Fruit fly (Drosophila melanogaster) whole organism, adult: Measurements from ENCODE around the gene Zpr1.

Experiments used
- CG11617 ChIP-seq: fragments of 200-800 bp; sonication (Bioruptor generic); optimal IDR thresholded peaks from 2 replicates; lab custom pipeline; 2017; ENCODE audit warnings: mild to moderate bottlenecking, missing biosample characterization, missing genetic modification reagents, missing genetic modification characterization
- CG12768 ChIP-seq: fragments of 200-800 bp; sonication (Bioruptor generic); optimal IDR thresholded peaks from 2 replicates; lab custom pipeline; 2017; ENCODE audit warnings: missing biosample characterization, missing genetic modification characterization, mild to moderate bottlenecking, moderate library complexity, missing genetic modification reagents
- CG14711 ChIP-seq: fragments of 200-800 bp; sonication (Bioruptor generic); optimal IDR thresholded peaks from 2 replicates; lab custom pipeline; 2018; ENCODE audit warnings: missing biosample characterization, mild to moderate bottlenecking, missing genetic modification characterization, moderate library complexity
- CG1620 ChIP-seq: fragments of 200-800 bp; sonication (Bioruptor generic); optimal IDR thresholded peaks from 2 replicates; lab custom pipeline; 2016; ENCODE audit warnings: missing biosample characterization, missing genetic modification characterization
- CG33017 ChIP-seq: fragments of 200-800 bp; sonication (Bioruptor generic); optimal IDR thresholded peaks from 2 replicates; lab custom pipeline; 2018; ENCODE audit warnings: missing biosample characterization, mild to moderate bottlenecking, missing genetic modification characterization, moderate library complexity
- CG5204 ChIP-seq: fragments of 200-800 bp; sonication (Bioruptor generic); optimal IDR thresholded peaks from 2 replicates; lab custom pipeline; 2016; ENCODE audit warnings: missing biosample characterization, missing genetic modification characterization
- CG7045 ChIP-seq: fragments of 200-800 bp; sonication (Bioruptor generic); optimal IDR thresholded peaks from 2 replicates; lab custom pipeline; 2017; ENCODE audit warnings: missing biosample characterization, mild to moderate bottlenecking, missing genetic modification characterization
- CG7101 ChIP-seq: fragments of 200-800 bp; sonication (Bioruptor generic); optimal IDR thresholded peaks from 2 replicates; lab custom pipeline; 2018; ENCODE audit warnings: missing biosample characterization, mild to moderate bottlenecking, missing genetic modification characterization, moderate library complexity
- Clk ChIP-seq: fragments of 200-800 bp; sonication (Bioruptor generic); optimal IDR thresholded peaks from 2 replicates; lab custom pipeline; 2017; ENCODE audit warnings: missing biosample characterization, missing genetic modification characterization
- Crg-1 ChIP-seq: fragments of 200-800 bp; sonication (Bioruptor generic); optimal IDR thresholded peaks from 2 replicates; lab custom pipeline; 2016; ENCODE audit warnings: missing biosample characterization, missing genetic modification characterization
- Hr96 ChIP-seq: fragments of 200-800 bp; sonication (Bioruptor generic); optimal IDR thresholded peaks from 2 replicates; lab custom pipeline; 2016; ENCODE audit warnings: missing biosample characterization, missing genetic modification characterization
- Mnt ChIP-seq: fragments of 200-800 bp; sonication (Bioruptor generic); optimal IDR thresholded peaks from 2 replicates; lab custom pipeline; 2016; ENCODE audit warnings: missing biosample characterization, mild to moderate bottlenecking, missing genetic modification characterization
- bab1 ChIP-seq: fragments of 200-800 bp; sonication (Bioruptor generic); optimal IDR thresholded peaks from 3 replicates; lab custom pipeline; 2019; ENCODE audit warnings: missing biosample characterization, mild to moderate bottlenecking, missing genetic modification characterization, moderate library complexity
- cic ChIP-seq: fragments of 200-800 bp; sonication (Bioruptor generic); optimal IDR thresholded peaks from 2 replicates; lab custom pipeline; 2017; ENCODE audit warnings: missing biosample characterization, mild to moderate bottlenecking, missing genetic modification characterization, moderate library complexity
- cnc ChIP-seq, 2 experiments: fragments of >200 bp; optimal IDR thresholded peaks; 2 replicates each; lab custom pipeline; 2017
- kay ChIP-seq: fragments of 200-800 bp; sonication (Bioruptor generic); peaks from one replicate; lab custom pipeline; 2016; ENCODE audit warnings: missing biosample characterization, missing genetic modification characterization, borderline replicate concordance
- ovo ChIP-seq: fragments of 200-800 bp; sonication (Bioruptor generic); optimal IDR thresholded peaks from 2 replicates; lab custom pipeline; 2016; ENCODE audit warnings: missing biosample characterization, missing genetic modification characterization
- pad ChIP-seq: fragments of 200-800 bp; sonication (Bioruptor generic); optimal IDR thresholded peaks from 3 replicates; lab custom pipeline; 2017; ENCODE audit warnings: missing biosample characterization, missing genetic modification characterization, mild to moderate bottlenecking, moderate library complexity, missing genetic modification reagents
- tj ChIP-seq: fragments of 200-800 bp; sonication (Bioruptor generic); optimal IDR thresholded peaks from 3 replicates; lab custom pipeline; 2017; ENCODE audit warnings: missing biosample characterization, mild to moderate bottlenecking, missing genetic modification characterization, moderate library complexity
- toe ChIP-seq: fragments of 200-800 bp; sonication (Bioruptor generic); optimal IDR thresholded peaks from 2 replicates; lab custom pipeline; 2016; ENCODE audit warnings: missing biosample characterization, missing genetic modification characterization

Gene Zpr1

DNA sequence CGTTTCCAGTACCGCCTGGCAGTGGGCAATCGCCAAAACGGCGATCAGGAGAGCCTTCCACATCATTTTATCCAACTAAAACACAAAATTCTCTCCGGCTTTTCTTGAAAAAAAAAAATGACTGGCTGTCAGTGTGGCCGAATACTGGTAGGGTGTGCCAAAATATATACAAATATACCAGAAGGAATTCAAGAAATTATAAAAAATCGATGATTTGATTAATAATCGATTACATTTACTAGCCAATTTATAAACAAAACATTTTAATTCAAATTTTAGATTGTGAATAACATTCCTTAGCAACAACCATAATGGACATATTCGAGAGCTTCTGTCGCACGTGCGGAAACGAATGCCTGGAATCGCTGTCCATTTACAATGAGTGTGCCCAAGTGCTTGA, 3.5 kb downstream of the Zpr1 start, which contains the start of the genes Ost48 and Dlip1:
Gene Ost48, minus strand, starts transcription at position 150 of the 400 bp plus-strand sequence.
Gene Dlip1, plus strand, starts transcription at position 257 of the 400 bp plus-strand sequence.
- TF ChIP-seq CG1620 (GFP tag; lab: Kevin White, UChicago) (no peak), bab1 (GFP tag; lab: Kevin White, UChicago) (peak; percentile 38), CG33017 (no peak), Clk (GFP tag; lab: Kevin White, UChicago) (no peak), CG12768 (GFP tag; lab: Kevin White, UChicago) (no peak)

DNA sequence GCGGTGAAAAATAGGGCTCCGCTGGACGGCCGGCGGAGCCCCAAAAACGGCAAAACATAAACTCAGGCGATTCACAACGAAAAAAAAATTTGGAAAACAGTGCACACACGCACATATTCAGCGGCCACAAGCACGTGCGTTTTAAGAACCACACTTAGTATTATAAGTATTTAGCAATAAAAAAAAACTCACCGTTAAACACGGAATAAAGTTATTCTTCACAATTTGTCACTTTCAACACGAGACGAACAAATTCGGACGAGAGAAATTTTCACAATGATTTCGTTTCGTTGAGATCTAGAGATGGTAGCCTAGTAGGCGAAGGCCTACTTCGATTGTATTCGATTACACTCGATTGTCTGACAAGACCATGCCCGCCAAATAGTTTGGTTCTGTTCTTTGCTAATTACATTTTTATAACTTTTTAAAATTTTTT, 5.5 kb downstream of the Zpr1 start, which contains the start of gene His3.3B:
Gene His3.3B, minus strand, starts transcription at position 282 of the 436 bp plus-strand sequence.
- TF ChIP-seq Hr96 (GFP tag; lab: Kevin White, UChicago) (no peak), CG7101 (tag; lab: Kevin White, UChicago) (peak; percentile 33), cnc (optimal IDR thresholded peaks at IDR 0.05; lab: Kevin White, UChicago) (no peak), CG7045 (no peak), CG11617 (GFP tag; lab: Kevin White, UChicago) (peak; percentile 72), Crg-1 (GFP tag; lab: Kevin White, UChicago) (peak; percentile 23), tj (no peak), pad (GFP tag; lab: Kevin White, UChicago) (no peak), CG14711 (tag; lab: Kevin White, UChicago) (peak; percentile 14), CG1620 (GFP tag; lab: Kevin White, UChicago) (peak; percentile 60), ovo (GFP tag; lab: Kevin White, UChicago) (peak; percentile 37), CG5204 (no peak), Mnt (peak; percentile 55), CG33017 (no peak), kay (GFP tag; lab: Kevin White, UChicago) (no peak), CG12768 (GFP tag; lab: Kevin White, UChicago) (no peak), bab1 (GFP tag; lab: Kevin White, UChicago) (peak; percentile 76)

- TF ChIP-seq tj (peak; percentile 89), Hr96 (GFP tag; lab: Kevin White, UChicago) (no peak), ovo (GFP tag; lab: Kevin White, UChicago) (peak; percentile 76), CG33017 (no peak), Crg-1 (GFP tag; lab: Kevin White, UChicago) (no peak), Clk (GFP tag; lab: Kevin White, UChicago) (no peak), CG7101 (tag; lab: Kevin White, UChicago) (peak; percentile 7), CG11617 (GFP tag; lab: Kevin White, UChicago) (no peak), Mnt (peak; percentile 94), kay (GFP tag; lab: Kevin White, UChicago) (peak; percentile 91), CG1620 (GFP tag; lab: Kevin White, UChicago) (no peak), CG5204 (no peak), CG12768 (GFP tag; lab: Kevin White, UChicago) (no peak), pad (GFP tag; lab: Kevin White, UChicago) (peak; percentile 93), toe (no peak), bab1 (GFP tag; lab: Kevin White, UChicago) (peak; percentile 37), CG7045 (no peak), CG14711 (tag; lab: Kevin White, UChicago) (no peak), cic (GFP tag; lab: Kevin White, UChicago) (peak; percentile 58), cnc (optimal IDR thresholded peaks at IDR 0.05; lab: Kevin White, UChicago) (no peak)
Observed at dm6 chrX:9155715-9156387, 6.0 kb downstream of the Zpr1 start.

DNA sequence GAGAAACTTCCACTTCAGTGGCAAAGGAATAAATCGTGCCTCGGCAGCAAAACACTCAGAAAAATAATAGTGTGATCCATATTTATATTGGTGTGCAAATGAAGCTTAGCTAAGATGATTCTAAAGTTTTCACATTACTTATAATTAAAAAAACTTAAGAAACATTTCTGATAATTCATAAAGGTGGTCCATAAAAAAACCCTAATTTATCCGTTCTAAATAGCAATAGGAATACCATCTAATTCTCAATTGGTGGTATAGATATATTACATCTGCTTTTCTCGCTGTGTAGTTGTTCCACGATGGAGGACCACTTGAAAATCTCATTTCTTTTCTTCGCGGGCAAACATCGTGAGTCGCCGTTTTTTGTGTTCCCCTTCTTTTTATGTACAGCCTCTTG, 6.8 kb downstream of the Zpr1 start:
- TF ChIP-seq Crg-1 (GFP tag; lab: Kevin White, UChicago) = no peak
- TF ChIP-seq CG33017 = peak; percentile 45
- no peak for TF ChIP-seq pad (GFP tag; lab: Kevin White, UChicago)
- peak; percentile 55 for TF ChIP-seq CG12768 (GFP tag; lab: Kevin White, UChicago)
- no peak for TF ChIP-seq Hr96 (GFP tag; lab: Kevin White, UChicago)
- no peak for TF ChIP-seq ovo (GFP tag; lab: Kevin White, UChicago)
- no peak for TF ChIP-seq cic (GFP tag; lab: Kevin White, UChicago)
- no peak for TF ChIP-seq CG11617 (GFP tag; lab: Kevin White, UChicago)
- TF ChIP-seq CG7101 (tag; lab: Kevin White, UChicago) = peak; percentile 55
- no peak for TF ChIP-seq tj
- TF ChIP-seq Mnt = no peak
- TF ChIP-seq CG14711 (tag; lab: Kevin White, UChicago) = peak; percentile 72
- peak; percentile 51 for TF ChIP-seq kay (GFP tag; lab: Kevin White, UChicago)
- TF ChIP-seq CG5204 = no peak
- peak; percentile 39 for TF ChIP-seq toe
- TF ChIP-seq CG1620 (GFP tag; lab: Kevin White, UChicago) = peak; percentile 33
- no peak for TF ChIP-seq cnc (optimal IDR thresholded peaks at IDR 0.05; lab: Kevin White, UChicago)
- peak; percentile 65 for TF ChIP-seq CG7045
- no peak for TF ChIP-seq bab1 (GFP tag; lab: Kevin White, UChicago)
- TF ChIP-seq Clk (GFP tag; lab: Kevin White, UChicago) = peak; percentile 39

- TF ChIP-seq Hr96 (GFP tag; lab: Kevin White, UChicago) (no peak), CG1620 (GFP tag; lab: Kevin White, UChicago) (peak; percentile 48), Crg-1 (GFP tag; lab: Kevin White, UChicago) (peak; percentile 52), Mnt (peak; percentile 53), Clk (GFP tag; lab: Kevin White, UChicago) (no peak), tj (peak; percentile 95), CG14711 (tag; lab: Kevin White, UChicago) (peak; percentile 50), CG12768 (GFP tag; lab: Kevin White, UChicago) (no peak), cic (GFP tag; lab: Kevin White, UChicago) (peak; percentile 62), kay (GFP tag; lab: Kevin White, UChicago) (peak; percentile 66), CG7045 (no peak), toe (no peak), CG5204 (no peak), CG7101 (tag; lab: Kevin White, UChicago) (peak; percentile 38), ovo (GFP tag; lab: Kevin White, UChicago) (peak; percentile 85), CG11617 (GFP tag; lab: Kevin White, UChicago) (peak; percentile 61), pad (GFP tag; lab: Kevin White, UChicago) (peak; percentile 65), bab1 (GFP tag; lab: Kevin White, UChicago) (peak; percentile 58)
Observed at dm6 chrX:9152127-9152598, 9.7 kb downstream of the Zpr1 start.
